1 fruit fly cellular context compared by ENCODE assay signal in genomic region chr3L:5856919-5857318, dm6.
A peak's percentile ranks its signal among the peaks of the same experiment; 100 is the strongest.
TF ChIP-seq lines count a peak whose summit lies in the region.

No protein-coding gene starts in this region.

TF ChIP-seq in whole organism, embryonic, 481 proteins besides CTCF, POLR2A, EP300 and RAD21 (continued from another document):
- no peak for TF ChIP-seq CG2678 (tag; optimal IDR thresholded peaks at IDR 0.05; lab: Kevin White, UChicago)
- TF ChIP-seq CG8924 (tag; optimal IDR thresholded peaks at IDR 0.05; lab: Kevin White, UChicago) = peak; percentile 68
- peak; percentile 25 for TF ChIP-seq gcm (GFP tag; optimal IDR thresholded peaks at IDR 0.05; lab: Kevin White, UChicago)
- peak; percentile 24 for TF ChIP-seq Spps (tag; optimal IDR thresholded peaks at IDR 0.05; lab: Kevin White, UChicago)
- TF ChIP-seq CG4820 (GFP tag; optimal IDR thresholded peaks at IDR 0.05; lab: Kevin White, UChicago) = peak; percentile 58
- TF ChIP-seq CG15479 (GFP tag; optimal IDR thresholded peaks at IDR 0.05; lab: Kevin White, UChicago) = peak; percentile 87
- peak in 1 of 2 experiments; percentile 7 for TF ChIP-seq dpn (GFP tag; optimal IDR thresholded peaks at IDR 0.05; lab: Kevin White, UChicago)
- no peak for TF ChIP-seq ttk (GFP tag; IDR thresholded peaks at IDR 0.05; lab: Robert Waterston, UW)
- peak; percentile 94 for TF ChIP-seq fd102C (GFP tag; optimal IDR thresholded peaks at IDR 0.05; lab: Kevin White, UChicago)
- TF ChIP-seq Hr51 (GFP tag; optimal IDR thresholded peaks at IDR 0.05; lab: Kevin White, UChicago) = peak in 1 of 2 experiments; percentile 17
- no peak for TF ChIP-seq CG17912 (GFP tag; optimal IDR thresholded peaks at IDR 0.05; lab: Kevin White, UChicago)
- TF ChIP-seq CG6254 (GFP tag; optimal IDR thresholded peaks at IDR 0.05; lab: Kevin White, UChicago) = peak; percentile 15
- TF ChIP-seq gem (tag; optimal IDR thresholded peaks at IDR 0.05; lab: Kevin White, UChicago) = peak; percentile 66
- TF ChIP-seq CG17829 (tag; optimal IDR thresholded peaks at IDR 0.05; lab: Kevin White, UChicago) = peak; percentile 80
- no peak for TF ChIP-seq E2f2 (GFP tag; IDR thresholded peaks at IDR 0.05; lab: Robert Waterston, UW)
- TF ChIP-seq Camta (GFP tag; optimal IDR thresholded peaks at IDR 0.05; lab: Kevin White, UChicago) = peak; percentile 19
- peak; percentile 9 for TF ChIP-seq CG5245 (GFP tag; optimal IDR thresholded peaks at IDR 0.05; lab: Kevin White, UChicago)
- peak; percentile 13 for TF ChIP-seq CG2116 (GFP tag; optimal IDR thresholded peaks at IDR 0.05; lab: Kevin White, UChicago)
- TF ChIP-seq crc (GFP tag; optimal IDR thresholded peaks at IDR 0.05; lab: Kevin White, UChicago) = peak; percentile 17
- TF ChIP-seq CG4730 (GFP tag; IDR thresholded peaks at IDR 0.05; lab: Robert Waterston, UW) = no peak
- TF ChIP-seq H2.0 (GFP tag; IDR thresholded peaks at IDR 0.05; lab: Robert Waterston, UW) = no peak
- TF ChIP-seq CG30431 (GFP tag; optimal IDR thresholded peaks at IDR 0.05; lab: Kevin White, UChicago) = peak; percentile 63
- no peak for TF ChIP-seq CG3847 (GFP tag; IDR thresholded peaks at IDR 0.05; lab: Robert Waterston, UW)
- peak; percentile 16; the same call in 1 of the 3 replicates for TF ChIP-seq croc (GFP tag; conservative IDR thresholded peaks at IDR 0.05; lab: Robert Waterston, UW)
- TF ChIP-seq CG9609 (GFP tag; optimal IDR thresholded peaks at IDR 0.05; lab: Kevin White, UChicago) = peak; percentile 10
- peak; percentile 45 for TF ChIP-seq CG7839 (tag; optimal IDR thresholded peaks at IDR 0.05; lab: Kevin White, UChicago)
- TF ChIP-seq org-1 (GFP tag; optimal IDR thresholded peaks at IDR 0.05; lab: Kevin White, UChicago) = peak; percentile 22
- peak; percentile 27 for TF ChIP-seq Oli (tag; optimal IDR thresholded peaks at IDR 0.05; lab: Kevin White, UChicago)
- TF ChIP-seq Bgb (GFP tag; IDR thresholded peaks at IDR 0.05; lab: Robert Waterston, UW; ENCODE audit: partially characterized antibody) = no peak
- no peak for TF ChIP-seq CG13894 (tag; optimal IDR thresholded peaks at IDR 0.05; lab: Kevin White, UChicago)
- TF ChIP-seq trem (tag; optimal IDR thresholded peaks at IDR 0.05; lab: Kevin White, UChicago) = peak; percentile 62
- TF ChIP-seq chn (GFP tag; optimal IDR thresholded peaks at IDR 0.05; lab: Kevin White, UChicago) = peak; percentile 35
- no peak for TF ChIP-seq usp (GFP tag; optimal IDR thresholded peaks at IDR 0.05; lab: Kevin White, UChicago)
- TF ChIP-seq dmrt11E (tag; optimal IDR thresholded peaks at IDR 0.05; lab: Kevin White, UChicago) = peak; percentile 88
- TF ChIP-seq chif (GFP tag; optimal IDR thresholded peaks at IDR 0.05; lab: Kevin White, UChicago) = peak; percentile 34 to 80
- no peak for TF ChIP-seq Fer3 (tag; optimal IDR thresholded peaks at IDR 0.05; lab: Kevin White, UChicago)
- TF ChIP-seq CG9727 (GFP tag; optimal IDR thresholded peaks at IDR 0.05; lab: Kevin White, UChicago) = peak; percentile 85
- peak; percentile 85 for TF ChIP-seq ac (GFP tag; optimal IDR thresholded peaks at IDR 0.05; lab: Kevin White, UChicago)
- TF ChIP-seq dan (GFP tag; IDR thresholded peaks at IDR 0.05; lab: Robert Waterston, UW) = peak; percentile 58
- TF ChIP-seq dmrt99B (tag; optimal IDR thresholded peaks at IDR 0.05; lab: Kevin White, UChicago) = no peak
- peak; percentile 37 for TF ChIP-seq CG12236 (GFP tag; optimal IDR thresholded peaks at IDR 0.05; lab: Kevin White, UChicago)
- TF ChIP-seq Blimp-1 (GFP tag; optimal IDR thresholded peaks at IDR 0.05; lab: Kevin White, UChicago) = peak; percentile 3
- peak; percentile 82 for TF ChIP-seq CG10979 (tag; optimal IDR thresholded peaks at IDR 0.05; lab: Kevin White, UChicago)
- no peak for TF ChIP-seq CG31388 (GFP tag; optimal IDR thresholded peaks at IDR 0.05; lab: Kevin White, UChicago)
- peak; percentile 80 for TF ChIP-seq CG2712 (tag; optimal IDR thresholded peaks at IDR 0.05; lab: Kevin White, UChicago)
- TF ChIP-seq ara (GFP tag; IDR thresholded peaks at IDR 0.05; lab: Robert Waterston, UW) = peak; percentile 58; the same call in 1 of the 2 replicates
- peak; percentile 96 for TF ChIP-seq zf30C (GFP tag; optimal IDR thresholded peaks at IDR 0.05; lab: Kevin White, UChicago)
- peak; percentile 7 for TF ChIP-seq jing (GFP tag; optimal IDR thresholded peaks at IDR 0.05; lab: Kevin White, UChicago)
- TF ChIP-seq CG6689 (GFP tag; IDR thresholded peaks at IDR 0.05; lab: Robert Waterston, UW) = peak; percentile 44; the same call in 1 of the 2 replicates
- TF ChIP-seq odd (GFP tag; optimal IDR thresholded peaks at IDR 0.05; lab: Kevin White, UChicago) = no peak
- TF ChIP-seq Neu2 (GFP tag; optimal IDR thresholded peaks at IDR 0.05; lab: Kevin White, UChicago; ENCODE audit: borderline replicate concordance) = peak; percentile 29
- TF ChIP-seq CG4424 (GFP tag; optimal IDR thresholded peaks at IDR 0.05; lab: Kevin White, UChicago) = peak; percentile 49
- TF ChIP-seq CG14710 (tag; optimal IDR thresholded peaks at IDR 0.05; lab: Kevin White, UChicago) = peak; percentile 72
- no peak for TF ChIP-seq Nf-YC (tag; optimal IDR thresholded peaks at IDR 0.05; lab: Kevin White, UChicago)
- TF ChIP-seq prd (optimal IDR thresholded peaks at IDR 0.05; lab: Kevin White, UChicago) = no peak
- peak; percentile 84; the same call in 2 of the 3 replicates for TF ChIP-seq prd (GFP tag; IDR thresholded peaks at IDR 0.05; lab: Robert Waterston, UW)
- no peak for TF ChIP-seq p53 (GFP tag; optimal IDR thresholded peaks at IDR 0.05; lab: Kevin White, UChicago)
- peak; percentile 66 for TF ChIP-seq CG16815 (GFP tag; optimal IDR thresholded peaks at IDR 0.05; lab: Kevin White, UChicago)
- no peak for TF ChIP-seq CG12104 (GFP tag; optimal IDR thresholded peaks at IDR 0.05; lab: Kevin White, UChicago)
- peak; percentile 48 for TF ChIP-seq Side (GFP tag; optimal IDR thresholded peaks at IDR 0.05; lab: Kevin White, UChicago)
- TF ChIP-seq Xrp1 (GFP tag; IDR thresholded peaks at IDR 0.05; lab: Robert Waterston, UW) = peak; percentile 79
- TF ChIP-seq Kr (GFP tag; optimal IDR thresholded peaks at IDR 0.05; lab: Kevin White, UChicago) = peak; percentile 54
- TF ChIP-seq CG12155 (GFP tag; optimal IDR thresholded peaks at IDR 0.05; lab: Kevin White, UChicago) = peak; percentile 32
- peak; percentile 74 for TF ChIP-seq zfh1 (GFP tag; IDR thresholded peaks at IDR 0.05; lab: Robert Waterston, UW)
- TF ChIP-seq tll (GFP tag; optimal IDR thresholded peaks at IDR 0.05; lab: Kevin White, UChicago) = peak; percentile 20 to 84
- peak; percentile 73 for TF ChIP-seq CG33557 (GFP tag; optimal IDR thresholded peaks at IDR 0.05; lab: Kevin White, UChicago)
- TF ChIP-seq CG11398 (GFP tag; optimal IDR thresholded peaks at IDR 0.05; lab: Kevin White, UChicago) = peak; percentile 14
- TF ChIP-seq Stat92E (GFP tag; optimal IDR thresholded peaks at IDR 0.05; lab: Kevin White, UChicago) = peak in 1 of 3 experiments; percentile 4
- TF ChIP-seq sens (GFP tag; lab: Kevin White, UChicago) = peak; percentile 90
- no peak for TF ChIP-seq CG13123 (GFP tag; optimal IDR thresholded peaks at IDR 0.05; lab: Kevin White, UChicago)
- peak; percentile 4 for TF ChIP-seq Ets65A (GFP tag; lab: Kevin White, UChicago)
- TF ChIP-seq CG17359 (tag; optimal IDR thresholded peaks at IDR 0.05; lab: Kevin White, UChicago) = no peak
- peak; percentile 46 for TF ChIP-seq nmo (GFP tag; optimal IDR thresholded peaks at IDR 0.05; lab: Kevin White, UChicago)
- TF ChIP-seq Sry-β (GFP tag; optimal IDR thresholded peaks at IDR 0.05; lab: Kevin White, UChicago) = no peak
- TF ChIP-seq bsh (GFP tag; optimal IDR thresholded peaks at IDR 0.05; lab: Kevin White, UChicago) = peak in 1 of 2 experiments; percentile 29
- no peak for TF ChIP-seq Trl (optimal IDR thresholded peaks at IDR 0.05; lab: Kevin White, UChicago)
- peak; percentile 43 for TF ChIP-seq Trl (GFP tag; optimal IDR thresholded peaks at IDR 0.05; lab: Kevin White, UChicago)
- peak; percentile 49 for TF ChIP-seq D19A (tag; optimal IDR thresholded peaks at IDR 0.05; lab: Kevin White, UChicago)
- TF ChIP-seq Mes4 (GFP tag; optimal IDR thresholded peaks at IDR 0.05; lab: Kevin White, UChicago) = peak; percentile 11
- no peak for TF ChIP-seq CG14860 (GFP tag; IDR thresholded peaks at IDR 0.05; lab: Robert Waterston, UW; ENCODE audit: partially characterized antibody)
- TF ChIP-seq CG16863 (GFP tag; optimal IDR thresholded peaks at IDR 0.05; lab: Kevin White, UChicago) = peak; percentile 38
- TF ChIP-seq Atf-2 (GFP tag; optimal IDR thresholded peaks at IDR 0.05; lab: Kevin White, UChicago) = peak; percentile 32
- peak; percentile 22; the same call in 1 of the 2 replicates for TF ChIP-seq gt (GFP tag; IDR thresholded peaks at IDR 0.05; lab: Robert Waterston, UW)
- no peak for TF ChIP-seq Myb (GFP tag; optimal IDR thresholded peaks at IDR 0.05; lab: Kevin White, UChicago)
- peak; percentile 15 for TF ChIP-seq slp2 (GFP tag; optimal IDR thresholded peaks at IDR 0.05; lab: Kevin White, UChicago)
- TF ChIP-seq CG10267 (tag; optimal IDR thresholded peaks at IDR 0.05; lab: Kevin White, UChicago) = peak; percentile 75
- TF ChIP-seq CG33213 (GFP tag; optimal IDR thresholded peaks at IDR 0.05; lab: Kevin White, UChicago) = no peak
- no peak for TF ChIP-seq GATAe (GFP tag; conservative IDR thresholded peaks at IDR 0.05; lab: Robert Waterston, UW)
- TF ChIP-seq CG11093 (GFP tag; IDR thresholded peaks at IDR 0.05; lab: Robert Waterston, UW) = no peak
- no peak for TF ChIP-seq zfh2 (GFP tag; optimal IDR thresholded peaks at IDR 0.05; lab: Kevin White, UChicago)
- no peak for TF ChIP-seq B-H1 (GFP tag; IDR thresholded peaks at IDR 0.05; lab: Robert Waterston, UW)
